Fruit fly (Drosophila melanogaster) whole organism, embryonic: Measurements from ENCODE around the gene vir-1.

ENCODE experiments used
- CG17186 ChIP-seq: fragments of 200-800 bp; sonication (Bioruptor generic); optimal IDR thresholded peaks from 3 replicates; lab custom pipeline; 2017; ENCODE audit warnings: missing biosample characterization, missing genetic modification reagents, missing genetic modification characterization
- CG17328 ChIP-seq: fragments of 200-800 bp; sonication (Bioruptor generic); IDR thresholded peaks from 2 replicates; pipeline ENCODE4 v1.3.6; 2022; ENCODE audit warnings: missing biosample characterization, missing genetic modification characterization
- CG34422 ChIP-seq: fragments of 200-800 bp; sonication (Bioruptor generic); IDR thresholded peaks from 3 replicates; pipeline ENCODE4 v1.3.6; 2022; ENCODE audit warnings: missing biosample characterization, missing genetic modification characterization
- D19B ChIP-seq: fragments of 200-800 bp; sonication (Bioruptor generic); optimal IDR thresholded peaks from 2 replicates; lab custom pipeline; 2017; ENCODE audit warnings: missing biosample characterization, mild to moderate bottlenecking, missing genetic modification characterization
- Hmr ChIP-seq: fragments of 200-800 bp; sonication (Bioruptor generic); optimal IDR thresholded peaks from 3 replicates; lab custom pipeline; 2017; ENCODE audit warnings: mild to moderate bottlenecking, missing biosample characterization, missing genetic modification reagents, missing genetic modification characterization
- NFAT ChIP-seq: fragments of 200-800 bp; sonication (Bioruptor generic); IDR thresholded peaks from 2 replicates; pipeline ENCODE4 v1.3.6; 2022; ENCODE audit warnings: missing biosample characterization, missing genetic modification characterization
- cad ChIP-seq: fragments of >200 bp; optimal IDR thresholded peaks from 2 replicates; lab custom pipeline; 2017; ENCODE audit warnings: missing biosample characterization, missing genetic modification characterization
- luna ChIP-seq: fragments of 200-800 bp; sonication (Bioruptor generic); optimal IDR thresholded peaks from 2 replicates; lab custom pipeline; 2016; ENCODE audit warnings: missing biosample characterization, missing genetic modification characterization
- toy ChIP-seq: fragments of 200-800 bp; sonication (Bioruptor generic); IDR thresholded peaks from 2 replicates; pipeline ENCODE4 v1.3.6; 2022; ENCODE audit warnings: missing biosample characterization, missing genetic modification characterization
- usp ChIP-seq: fragments of >200 bp; optimal IDR thresholded peaks from 2 replicates; lab custom pipeline; 2017; ENCODE audit warnings: missing biosample characterization, missing genetic modification characterization

DNA sequence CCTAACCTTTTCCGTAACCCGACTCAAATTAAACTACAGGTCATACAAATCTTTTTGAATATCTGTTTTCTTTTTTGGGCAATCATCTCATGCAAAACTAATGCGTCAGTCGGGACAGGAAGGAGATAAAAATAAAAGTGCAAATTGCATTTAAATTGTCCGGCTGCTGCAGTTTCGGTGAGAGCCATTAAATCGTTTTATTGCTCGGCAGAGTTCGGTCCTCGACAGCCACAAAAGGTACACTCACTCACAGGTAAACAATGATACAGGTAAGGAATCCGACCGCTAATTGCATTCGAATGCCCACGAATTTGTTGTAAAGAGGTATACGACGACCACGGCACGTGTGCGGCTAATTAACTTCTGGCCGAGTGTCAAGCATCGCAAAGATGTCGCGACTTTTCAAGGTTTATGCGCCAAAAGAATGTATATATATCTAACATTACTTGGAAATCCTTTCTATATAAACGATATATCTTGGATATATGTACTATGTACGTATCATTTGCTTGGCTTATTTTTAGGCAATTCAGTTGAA lies 43.3 kb upstream of the vir-1 start:
- TF ChIP-seq CG17186 (GFP tag; lab: Kevin White, UChicago) (no peak), cad (peak; percentile 93), toy (GFP tag; lab: Robert Waterston, UW) (no peak), NFAT (GFP tag; lab: Robert Waterston, UW) (no peak), CG17328 (GFP tag; lab: Robert Waterston, UW) (no peak), CG34422 (GFP tag; lab: Robert Waterston, UW) (no peak), luna (no peak), D19B (no peak), Hmr (GFP tag; lab: Kevin White, UChicago) (no peak), usp (GFP tag; lab: Kevin White, UChicago) (no peak)
